Worm (Caenorhabditis elegans) whole organism, L4 larva: ENCODE data around the gene col-33.
A peak's percentile ranks its signal among the peaks of the same experiment; 100 is the strongest.

Experiments used
- D1046.2 ChIP-seq: fragments of 200-800 bp; sonication (Bioruptor generic); IDR thresholded peaks from 2 replicates; pipeline ENCODE4 v1.3.6; 2022; ENCODE audit warnings: missing genetic modification characterization, missing compliant biosample characterization
- F10B5.3 ChIP-seq: sonication (generic microtip); optimal IDR thresholded peaks from 2 replicates; lab custom pipeline; 2016; ENCODE audit warnings: mild to moderate bottlenecking, missing genetic modification characterization, missing compliant biosample characterization
- F26F4.8 ChIP-seq: fragments of 200-800 bp; sonication (Bioruptor generic); conservative IDR thresholded peaks from 2 replicates; pipeline ENCODE4 v1.3.6; 2022; ENCODE audit warnings: missing genetic modification characterization, missing compliant biosample characterization
- F37D6.2 ChIP-seq: sonication (generic microtip); optimal IDR thresholded peaks from 2 replicates; lab custom pipeline; 2016; ENCODE audit warnings: mild to moderate bottlenecking, missing genetic modification characterization, missing compliant biosample characterization
- F49E8.2 ChIP-seq: sonication (generic microtip); optimal IDR thresholded peaks from 2 replicates; lab custom pipeline; 2016; ENCODE audit warnings: missing compliant biosample characterization, mild to moderate bottlenecking, missing genetic modification characterization, borderline replicate concordance
- R02D3.7 ChIP-seq: fragments of 150-350 bp; sonication (generic microtip); optimal IDR thresholded peaks from 3 replicates; lab custom pipeline; 2014; ENCODE audit warnings: missing biosample characterization, missing genetic modification characterization
- T20F7.1 ChIP-seq: fragments of 200-800 bp; sonication (Bioruptor generic); optimal IDR thresholded peaks from 2 replicates; lab custom pipeline; 2018; ENCODE audit warnings: mild to moderate bottlenecking, missing genetic modification characterization, missing compliant biosample characterization
- Y105C5A.15 ChIP-seq: fragments of 200-800 bp; sonication (Bioruptor generic); IDR thresholded peaks from 2 replicates; pipeline ENCODE4 v1.3.6; 2022; ENCODE audit warnings: missing genetic modification characterization, missing compliant biosample characterization
- Y48G9A.11 ChIP-seq: fragments of 200-800 bp; sonication (Bioruptor generic); IDR thresholded peaks from 2 replicates; pipeline ENCODE4 v1.3.6; 2022; ENCODE audit warnings: missing genetic modification reagents, missing genetic modification characterization, missing compliant biosample characterization
- Y5F2A.4 ChIP-seq: fragments of 200-800 bp; sonication (Bioruptor generic); optimal IDR thresholded peaks from 2 replicates; lab custom pipeline; 2018; ENCODE audit warnings: mild to moderate bottlenecking, missing genetic modification characterization, missing compliant biosample characterization
- ZK546.5 ChIP-seq, 2 experiments: sonication (generic microtip); optimal IDR thresholded peaks; 2 replicates each; lab custom pipeline; 2017; ENCODE audit warnings: missing biosample characterization in 2 of 2, missing genetic modification characterization in 2 of 2
- aha-1 ChIP-seq: fragments of 150-350 bp; peaks from one replicate; lab custom pipeline; 2014; ENCODE audit warnings: missing biosample characterization, missing genetic modification characterization
- aly-2 ChIP-seq: sonication (generic microtip); optimal IDR thresholded peaks from 2 replicates; lab custom pipeline; 2018; ENCODE audit warnings: missing biosample characterization, missing genetic modification characterization
- ama-1 ChIP-seq: fragments of 150-350 bp; optimal IDR thresholded peaks from 2 replicates; lab custom pipeline; 2014; ENCODE audit warnings: inconsistent platforms, mixed read lengths
- arid-1 ChIP-seq: fragments of 200-800 bp; sonication (Bioruptor generic); conservative IDR thresholded peaks from 2 replicates; pipeline ENCODE4 v1.3.6; 2022; ENCODE audit warnings: missing genetic modification reagents, missing genetic modification characterization, missing compliant biosample characterization
- attf-4 ChIP-seq: sonication (generic microtip); optimal IDR thresholded peaks from 3 replicates; lab custom pipeline; 2017; ENCODE audit warnings: missing biosample characterization, missing genetic modification characterization
- ceh-28 ChIP-seq: fragments of 150-350 bp; optimal IDR thresholded peaks from 2 replicates; lab custom pipeline; 2014; ENCODE audit warnings: missing biosample characterization, missing genetic modification reagents, missing genetic modification characterization
- ceh-44 ChIP-seq: fragments of 200-800 bp; sonication (Bioruptor generic); IDR thresholded peaks from 2 replicates; pipeline ENCODE4 v1.3.6; 2022; ENCODE audit warnings: missing genetic modification reagents, missing genetic modification characterization, missing compliant biosample characterization
- ceh-82 ChIP-seq: sonication (generic microtip); optimal IDR thresholded peaks from 2 replicates; lab custom pipeline; 2017; ENCODE audit warnings: missing biosample characterization, missing genetic modification characterization
- ces-1 ChIP-seq: fragments of 150-350 bp; sonication (generic microtip); optimal IDR thresholded peaks from 4 replicates; lab custom pipeline; 2014; ENCODE audit warnings: missing biosample characterization, missing genetic modification reagents, missing genetic modification characterization
- cey-2 ChIP-seq: sonication (generic microtip); optimal IDR thresholded peaks from 3 replicates; lab custom pipeline; 2017; ENCODE audit warnings: missing genetic modification characterization, mild to moderate bottlenecking, missing compliant biosample characterization, antibody characterized with exemption, borderline replicate concordance; ENCODE audit not compliant: insufficient read depth
- ctbp-1 ChIP-seq: fragments of 200-800 bp; sonication (Bioruptor generic); IDR thresholded peaks from 2 replicates; pipeline ENCODE4 v1.3.6; 2022; ENCODE audit warnings: missing genetic modification reagents, missing genetic modification characterization, missing compliant biosample characterization
- daf-12 ChIP-seq: fragments of 150-350 bp; optimal IDR thresholded peaks from 2 replicates; lab custom pipeline; 2014; ENCODE audit warnings: missing biosample characterization, missing genetic modification reagents, missing genetic modification characterization
- daf-19 ChIP-seq: fragments of 200-800 bp; sonication (Bioruptor generic); conservative IDR thresholded peaks from 2 replicates; pipeline ENCODE4 v1.3.6; 2022; ENCODE audit warnings: missing genetic modification characterization, missing compliant biosample characterization
- daf-8 ChIP-seq: fragments of 200-800 bp; sonication (Bioruptor generic); IDR thresholded peaks from 2 replicates; pipeline ENCODE4 v1.3.6; 2022; ENCODE audit warnings: missing genetic modification characterization, missing compliant biosample characterization
- dmd-6 ChIP-seq: fragments of 200-800 bp; sonication (Bioruptor generic); IDR thresholded peaks from 2 replicates; pipeline ENCODE4 v1.3.6; 2022; ENCODE audit warnings: missing genetic modification reagents, missing genetic modification characterization, missing compliant biosample characterization
- dmd-8 ChIP-seq: fragments of 200-800 bp; sonication (Bioruptor generic); IDR thresholded peaks from 2 replicates; pipeline ENCODE4 v1.3.6; 2022; ENCODE audit warnings: missing genetic modification characterization, missing compliant biosample characterization
- egl-43 ChIP-seq: fragments of 200-800 bp; sonication (Bioruptor generic); IDR thresholded peaks from 2 replicates; pipeline ENCODE4 v1.3.6; 2022; ENCODE audit warnings: missing genetic modification reagents, missing genetic modification characterization, missing compliant biosample characterization
- gei-8 ChIP-seq: fragments of 200-800 bp; sonication (Bioruptor generic); optimal IDR thresholded peaks from 2 replicates; lab custom pipeline; 2018; ENCODE audit warnings: mild to moderate bottlenecking, missing genetic modification characterization, missing compliant biosample characterization
- hif-1 ChIP-seq, 2 experiments: sonication (generic microtip); optimal IDR thresholded peaks; 2 replicates each; lab custom pipeline; 2016 to 2017; ENCODE audit warnings: missing compliant biosample characterization in 2 of 2, missing genetic modification characterization in 2 of 2, missing genetic modification reagents in 2 of 2, missing genotype in 2 of 2, mild to moderate bottlenecking in 1 of 2
- hmg-1.1 ChIP-seq: fragments of 200-800 bp; sonication (Bioruptor generic); IDR thresholded peaks from 2 replicates; pipeline ENCODE4 v1.3.6; 2022; ENCODE audit warnings: missing genetic modification reagents, missing genetic modification characterization, missing compliant biosample characterization
- lin-1 ChIP-seq: fragments of 200-800 bp; sonication (Bioruptor generic); IDR thresholded peaks from 2 replicates; pipeline ENCODE4 v1.3.6; 2022; ENCODE audit warnings: missing genetic modification reagents, missing genetic modification characterization, missing compliant biosample characterization
- lin-15B ChIP-seq: fragments of 150-350 bp; sonication (generic microtip); optimal IDR thresholded peaks from 3 replicates; lab custom pipeline; 2014; ENCODE audit warnings: missing biosample characterization, missing genetic modification characterization
- madf-9 ChIP-seq: fragments of 200-800 bp; sonication (Bioruptor generic); conservative IDR thresholded peaks from 2 replicates; pipeline ENCODE4 v1.3.6; 2022; ENCODE audit warnings: missing genetic modification reagents, missing genetic modification characterization, missing compliant biosample characterization
- mep-1 ChIP-seq: fragments of 150-350 bp; sonication (generic microtip); optimal IDR thresholded peaks from 3 replicates; lab custom pipeline; 2014; ENCODE audit warnings: missing biosample characterization, missing genetic modification characterization
- mxl-3 ChIP-seq: fragments of 200-800 bp; sonication (Bioruptor generic); optimal IDR thresholded peaks from 2 replicates; lab custom pipeline; 2018; ENCODE audit warnings: mild to moderate bottlenecking, missing genetic modification characterization, missing compliant biosample characterization
- nhr-42 ChIP-seq: fragments of 200-800 bp; sonication (Bioruptor generic); IDR thresholded peaks from 2 replicates; pipeline ENCODE4 v1.3.6; 2022; ENCODE audit warnings: missing genetic modification characterization, missing compliant biosample characterization
- nhr-48 ChIP-seq: sonication (generic microtip); optimal IDR thresholded peaks from 2 replicates; lab custom pipeline; 2016; ENCODE audit warnings: mild to moderate bottlenecking, missing genetic modification characterization, missing compliant biosample characterization
- nhr-6 ChIP-seq: fragments of 150-350 bp; optimal IDR thresholded peaks from 2 replicates; lab custom pipeline; 2014; ENCODE audit warnings: missing biosample characterization, missing genetic modification characterization
- pha-4 ChIP-seq, 2 experiments: fragments of 150-350 bp in 1 of 2; fragments of 200-800 bp in 1 of 2; sonication (Bioruptor generic) in 1 of 2; IDR thresholded peaks in 1 of 2; optimal IDR thresholded peaks in 1 of 2; 2 replicates each; pipeline versions ENCODE4 v1.3.6 to Lab custom; 2014 to 2022; ENCODE audit warnings: missing genetic modification characterization in 2 of 2, missing genetic modification reagents in 2 of 2, missing biosample characterization in 1 of 2, missing compliant biosample characterization in 1 of 2
- php-3 ChIP-seq: fragments of 200-800 bp; sonication (Bioruptor generic); IDR thresholded peaks from 2 replicates; pipeline ENCODE4 v1.3.6; 2022; ENCODE audit warnings: missing genetic modification reagents, missing genetic modification characterization, missing compliant biosample characterization
- saeg-2 ChIP-seq: fragments of 200-800 bp; sonication (Bioruptor generic); IDR thresholded peaks from 2 replicates; pipeline ENCODE4 v1.3.6; 2022; ENCODE audit warnings: missing genetic modification reagents, missing genetic modification characterization, missing compliant biosample characterization
- set-16 ChIP-seq: fragments of 200-800 bp; sonication (Bioruptor generic); IDR thresholded peaks from 2 replicates; pipeline ENCODE4 v1.3.6; 2022; ENCODE audit warnings: missing genetic modification reagents, missing genetic modification characterization, missing compliant biosample characterization
- snpc-1.2 ChIP-seq: fragments of 200-800 bp; sonication (Bioruptor generic); IDR thresholded peaks from 2 replicates; pipeline ENCODE4 v1.3.6; 2022; ENCODE audit warnings: missing genetic modification reagents, missing genetic modification characterization, missing compliant biosample characterization
- snpc-4 ChIP-seq: fragments of 150-350 bp; optimal IDR thresholded peaks from 2 replicates; lab custom pipeline; 2014; ENCODE audit warnings: missing biosample characterization, missing genetic modification characterization
- spr-1 ChIP-seq: sonication (generic microtip); optimal IDR thresholded peaks from 2 replicates; lab custom pipeline; 2016; ENCODE audit warnings: mild to moderate bottlenecking, missing genetic modification characterization, missing compliant biosample characterization
- spr-3 ChIP-seq: fragments of 200-800 bp; sonication (Bioruptor generic); optimal IDR thresholded peaks from 2 replicates; lab custom pipeline; 2018; ENCODE audit warnings: mild to moderate bottlenecking, missing genetic modification characterization, missing compliant biosample characterization
- tra-1 ChIP-seq: fragments of 200-800 bp; sonication (Bioruptor generic); IDR thresholded peaks from 2 replicates; pipeline ENCODE4 v1.3.6; 2022; ENCODE audit warnings: missing genetic modification reagents, missing genetic modification characterization, missing compliant biosample characterization
- unc-130 ChIP-seq: sonication (generic microtip); optimal IDR thresholded peaks from 2 replicates; lab custom pipeline; 2016; ENCODE audit warnings: missing genetic modification reagents, missing genetic modification characterization, missing compliant biosample characterization
- unc-39 ChIP-seq: sonication (generic microtip); optimal IDR thresholded peaks from 2 replicates; lab custom pipeline; 2017; ENCODE audit warnings: missing biosample characterization, missing genetic modification characterization
- zip-11 ChIP-seq: fragments of 200-800 bp; sonication (Bioruptor generic); IDR thresholded peaks from 2 replicates; pipeline ENCODE4 v1.3.6; 2022; ENCODE audit warnings: missing genetic modification characterization, missing compliant biosample characterization
- zip-2 ChIP-seq: fragments of 150-350 bp; optimal IDR thresholded peaks from 2 replicates; lab custom pipeline; 2014; ENCODE audit warnings: missing biosample characterization, missing genetic modification characterization

Gene col-33

ce11 chrIV:4215349-4215748 lies 47.7 kb upstream of the col-33 start (continued):
- TF ChIP-seq T20F7.1 (GFP tag; lab: Kevin White, UChicago) (no peak), R02D3.7 (tag; lab: Kevin White, UChicago) (no peak), tra-1 (GFP tag; lab: Robert Waterston, UW) (no peak), nhr-48 (tag; lab: Kevin White, UChicago) (peak; percentile 37), daf-8 (GFP tag; lab: Robert Waterston, UW) (no peak), hif-1 (tag; optimal IDR thresholded peaks at IDR 0.05; lab: Kevin White, UChicago) (peak in 1 of 2 experiments; percentile 57), daf-19 (GFP tag; lab: Robert Waterston, UW) (no peak), dmd-6 (GFP tag; lab: Robert Waterston, UW) (peak; percentile 53), cey-2 (tag; lab: Kevin White, UChicago) (no peak), Y5F2A.4 (GFP tag; lab: Kevin White, UChicago) (no peak), nhr-6 (peak; percentile 39), aha-1 (tag; lab: Kevin White, UChicago) (peak; percentile 37), egl-43 (no peak), ces-1 (no peak), unc-39 (no peak), lin-1 (GFP tag; lab: Robert Waterston, UW) (no peak), arid-1 (GFP tag; lab: Robert Waterston, UW) (no peak), set-16 (GFP tag; lab: Robert Waterston, UW) (no peak), D1046.2 (GFP tag; lab: Robert Waterston, UW) (no peak), lin-15B (tag; lab: Kevin White, UChicago) (no peak), ZK546.5 (tag; optimal IDR thresholded peaks at IDR 0.05; lab: Kevin White, UChicago) (no peak), ceh-44 (no peak), unc-130 (GFP tag; lab: Kevin White, UChicago) (no peak), zip-2 (tag; lab: Kevin White, UChicago) (no peak), zip-11 (GFP tag; lab: Robert Waterston, UW) (no peak), Y48G9A.11 (GFP tag; lab: Robert Waterston, UW) (no peak), php-3 (GFP tag; lab: Robert Waterston, UW) (no peak), attf-4 (tag; lab: Kevin White, UChicago) (no peak), gei-8 (no peak), spr-1 (tag; lab: Kevin White, UChicago) (no peak), snpc-1.2 (GFP tag; lab: Robert Waterston, UW) (no peak), F10B5.3 (tag; lab: Kevin White, UChicago) (no peak), ctbp-1 (no peak), Y105C5A.15 (GFP tag; lab: Robert Waterston, UW) (no peak), ceh-82 (tag; lab: Kevin White, UChicago) (no peak), ama-1 (lab: Kevin White, UChicago) (no peak), nhr-42 (no peak), saeg-2 (GFP tag; lab: Robert Waterston, UW) (no peak), spr-3 (GFP tag; lab: Kevin White, UChicago) (no peak), F49E8.2 (tag; lab: Kevin White, UChicago) (no peak), ceh-28 (tag; lab: Kevin White, UChicago) (no peak), dmd-8 (GFP tag; lab: Robert Waterston, UW) (no peak), F26F4.8 (no peak), aly-2 (tag; lab: Kevin White, UChicago) (no peak), hmg-1.1 (GFP tag; lab: Robert Waterston, UW) (peak; percentile 50; the same call in 1 of the 2 replicates), daf-12 (tag; lab: Kevin White, UChicago) (no peak), madf-9 (no peak), snpc-4 (no peak), pha-4 (GFP tag; IDR thresholded peaks at IDR 0.05; lab: Robert Waterston, UW) (no peak), pha-4 (tag; optimal IDR thresholded peaks at IDR 0.05; lab: Kevin White, UChicago) (peak; percentile 88), F37D6.2 (tag; lab: Kevin White, UChicago) (no peak), mep-1 (tag; lab: Kevin White, UChicago) (peak; percentile 80), mxl-3 (GFP tag; lab: Kevin White, UChicago) (peak; percentile 85)
